Worm (Caenorhabditis elegans) whole organism, L4 larva: ENCODE measurements around the gene rps-21.

ENCODE experiments used
- D1046.2 ChIP-seq: fragments of 200-800 bp; sonication (Bioruptor generic); IDR thresholded peaks from 2 replicates; pipeline ENCODE4 v1.3.6; 2022; ENCODE audit warnings: missing genetic modification characterization, missing compliant biosample characterization
- F10B5.3 ChIP-seq: sonication (generic microtip); optimal IDR thresholded peaks from 2 replicates; lab custom pipeline; 2016; ENCODE audit warnings: mild to moderate bottlenecking, missing genetic modification characterization, missing compliant biosample characterization
- F37D6.2 ChIP-seq: sonication (generic microtip); optimal IDR thresholded peaks from 2 replicates; lab custom pipeline; 2016; ENCODE audit warnings: mild to moderate bottlenecking, missing genetic modification characterization, missing compliant biosample characterization
- F44E2.7 ChIP-seq: fragments of 200-800 bp; sonication (Bioruptor generic); IDR thresholded peaks from 2 replicates; pipeline ENCODE4 v2.1.2; 2022; ENCODE audit warnings: missing genetic modification characterization, missing compliant biosample characterization
- Y105C5A.15 ChIP-seq: fragments of 200-800 bp; sonication (Bioruptor generic); IDR thresholded peaks from 2 replicates; pipeline ENCODE4 v1.3.6; 2022; ENCODE audit warnings: missing genetic modification characterization, missing compliant biosample characterization
- Y5F2A.4 ChIP-seq: fragments of 200-800 bp; sonication (Bioruptor generic); optimal IDR thresholded peaks from 2 replicates; lab custom pipeline; 2018; ENCODE audit warnings: mild to moderate bottlenecking, missing genetic modification characterization, missing compliant biosample characterization
- Y75B8A.6 ChIP-seq: fragments of 200-800 bp; sonication (Bioruptor generic); IDR thresholded peaks from 2 replicates; pipeline ENCODE4 v1.3.6; 2022; ENCODE audit warnings: missing genetic modification reagents, missing genetic modification characterization, missing compliant biosample characterization
- ZK546.5 ChIP-seq, 2 experiments: sonication (generic microtip); optimal IDR thresholded peaks; 2 replicates each; lab custom pipeline; 2017; ENCODE audit warnings: missing biosample characterization in 2 of 2, missing genetic modification characterization in 2 of 2
- aha-1 ChIP-seq: fragments of 150-350 bp; peaks from one replicate; lab custom pipeline; 2014; ENCODE audit warnings: missing biosample characterization, missing genetic modification characterization
- ama-1 ChIP-seq: fragments of 150-350 bp; optimal IDR thresholded peaks from 2 replicates; lab custom pipeline; 2014; ENCODE audit warnings: inconsistent platforms, mixed read lengths
- ceh-20 ChIP-seq: fragments of 200-800 bp; sonication (Bioruptor generic); IDR thresholded peaks from 2 replicates; pipeline ENCODE4 v1.3.6; 2022; ENCODE audit warnings: missing genetic modification reagents, missing genetic modification characterization, missing compliant biosample characterization
- ceh-28 ChIP-seq: fragments of 150-350 bp; optimal IDR thresholded peaks from 2 replicates; lab custom pipeline; 2014; ENCODE audit warnings: missing biosample characterization, missing genetic modification reagents, missing genetic modification characterization
- ceh-44 ChIP-seq: fragments of 200-800 bp; sonication (Bioruptor generic); IDR thresholded peaks from 2 replicates; pipeline ENCODE4 v1.3.6; 2022; ENCODE audit warnings: missing genetic modification reagents, missing genetic modification characterization, missing compliant biosample characterization
- ceh-62 ChIP-seq: sonication (generic microtip); optimal IDR thresholded peaks from 2 replicates; lab custom pipeline; 2017; ENCODE audit warnings: missing biosample characterization, missing genetic modification characterization
- ces-1 ChIP-seq: fragments of 150-350 bp; sonication (generic microtip); optimal IDR thresholded peaks from 4 replicates; lab custom pipeline; 2014; ENCODE audit warnings: missing biosample characterization, missing genetic modification reagents, missing genetic modification characterization
- cey-2 ChIP-seq: sonication (generic microtip); optimal IDR thresholded peaks from 3 replicates; lab custom pipeline; 2017; ENCODE audit warnings: missing genetic modification characterization, mild to moderate bottlenecking, missing compliant biosample characterization, antibody characterized with exemption, borderline replicate concordance; ENCODE audit not compliant: insufficient read depth
- daf-12 ChIP-seq: fragments of 150-350 bp; optimal IDR thresholded peaks from 2 replicates; lab custom pipeline; 2014; ENCODE audit warnings: missing biosample characterization, missing genetic modification reagents, missing genetic modification characterization
- daf-16 ChIP-seq, 3 experiments: sonication (generic microtip); optimal IDR thresholded peaks; 2 replicates each; lab custom pipeline; 2016 to 2017; ENCODE audit warnings: missing genetic modification characterization in 3 of 3, missing genetic modification reagents in 3 of 3, mild to moderate bottlenecking in 2 of 3, missing compliant biosample characterization in 2 of 3, missing biosample characterization in 1 of 3, moderate library complexity in 1 of 3
- daf-19 ChIP-seq: fragments of 200-800 bp; sonication (Bioruptor generic); conservative IDR thresholded peaks from 2 replicates; pipeline ENCODE4 v1.3.6; 2022; ENCODE audit warnings: missing genetic modification characterization, missing compliant biosample characterization
- daf-8 ChIP-seq: fragments of 200-800 bp; sonication (Bioruptor generic); IDR thresholded peaks from 2 replicates; pipeline ENCODE4 v1.3.6; 2022; ENCODE audit warnings: missing genetic modification characterization, missing compliant biosample characterization
- dmd-6 ChIP-seq: fragments of 200-800 bp; sonication (Bioruptor generic); IDR thresholded peaks from 2 replicates; pipeline ENCODE4 v1.3.6; 2022; ENCODE audit warnings: missing genetic modification reagents, missing genetic modification characterization, missing compliant biosample characterization
- dmd-8 ChIP-seq: fragments of 200-800 bp; sonication (Bioruptor generic); IDR thresholded peaks from 2 replicates; pipeline ENCODE4 v1.3.6; 2022; ENCODE audit warnings: missing genetic modification characterization, missing compliant biosample characterization
- dmd-9 ChIP-seq: fragments of 200-800 bp; sonication (Bioruptor generic); IDR thresholded peaks from 2 replicates; pipeline ENCODE4 v1.3.6; 2022; ENCODE audit warnings: missing genetic modification reagents, missing genetic modification characterization, missing compliant biosample characterization
- fos-1 ChIP-seq: fragments of 150-350 bp; optimal IDR thresholded peaks from 2 replicates; lab custom pipeline; 2014; ENCODE audit warnings: missing biosample characterization, missing genetic modification characterization
- gei-8 ChIP-seq: fragments of 200-800 bp; sonication (Bioruptor generic); optimal IDR thresholded peaks from 2 replicates; lab custom pipeline; 2018; ENCODE audit warnings: mild to moderate bottlenecking, missing genetic modification characterization, missing compliant biosample characterization
- hmg-1.1 ChIP-seq: fragments of 200-800 bp; sonication (Bioruptor generic); IDR thresholded peaks from 2 replicates; pipeline ENCODE4 v1.3.6; 2022; ENCODE audit warnings: missing genetic modification reagents, missing genetic modification characterization, missing compliant biosample characterization
- lim-7 ChIP-seq: fragments of 200-800 bp; sonication (Bioruptor generic); IDR thresholded peaks from 2 replicates; pipeline ENCODE4 v1.3.6; 2022; ENCODE audit warnings: missing genetic modification characterization, missing compliant biosample characterization
- lin-13 ChIP-seq: fragments of 150-350 bp; optimal IDR thresholded peaks from 2 replicates; lab custom pipeline; 2014; ENCODE audit warnings: missing biosample characterization, missing genetic modification reagents, missing genetic modification characterization
- lin-15B ChIP-seq: fragments of 150-350 bp; sonication (generic microtip); optimal IDR thresholded peaks from 3 replicates; lab custom pipeline; 2014; ENCODE audit warnings: missing biosample characterization, missing genetic modification characterization
- lin-29 ChIP-seq: fragments of 200-800 bp; sonication (Bioruptor generic); IDR thresholded peaks from 2 replicates; pipeline ENCODE4 v1.3.6; 2022; ENCODE audit warnings: missing genetic modification reagents, missing genetic modification characterization, missing compliant biosample characterization
- madf-5 ChIP-seq, 2 experiments: fragments of 200-800 bp; sonication (Bioruptor generic); IDR thresholded peaks; 2 replicates each; pipeline ENCODE4 v1.3.6; 2022; ENCODE audit warnings: missing compliant biosample characterization in 2 of 2, missing genetic modification characterization in 2 of 2
- mdl-1 ChIP-seq, 2 experiments: fragments of 150-350 bp in 1 of 2; sonication (generic microtip) in 1 of 2; optimal IDR thresholded peaks; 2 replicates each; lab custom pipeline; 2014 to 2017; ENCODE audit warnings: missing biosample characterization in 2 of 2, missing genetic modification characterization in 2 of 2
- nhr-102 ChIP-seq: sonication (generic microtip); optimal IDR thresholded peaks from 2 replicates; lab custom pipeline; 2016; ENCODE audit warnings: mild to moderate bottlenecking, missing genetic modification characterization, moderate library complexity, missing compliant biosample characterization
- nhr-28 ChIP-seq: fragments of 150-350 bp; optimal IDR thresholded peaks from 2 replicates; lab custom pipeline; 2014; ENCODE audit warnings: missing biosample characterization, missing genetic modification characterization
- nhr-48 ChIP-seq: sonication (generic microtip); optimal IDR thresholded peaks from 2 replicates; lab custom pipeline; 2016; ENCODE audit warnings: mild to moderate bottlenecking, missing genetic modification characterization, missing compliant biosample characterization
- nhr-6 ChIP-seq: fragments of 150-350 bp; optimal IDR thresholded peaks from 2 replicates; lab custom pipeline; 2014; ENCODE audit warnings: missing biosample characterization, missing genetic modification characterization
- nhr-76 ChIP-seq: fragments of 150-350 bp; optimal IDR thresholded peaks from 2 replicates; lab custom pipeline; 2014; ENCODE audit warnings: missing biosample characterization, missing genetic modification characterization
- pha-4 ChIP-seq, 2 experiments: fragments of 150-350 bp in 1 of 2; fragments of 200-800 bp in 1 of 2; sonication (Bioruptor generic) in 1 of 2; IDR thresholded peaks in 1 of 2; optimal IDR thresholded peaks in 1 of 2; 2 replicates each; pipeline versions ENCODE4 v1.3.6 to Lab custom; 2014 to 2022; ENCODE audit warnings: missing genetic modification characterization in 2 of 2, missing genetic modification reagents in 2 of 2, missing biosample characterization in 1 of 2, missing compliant biosample characterization in 1 of 2
- pqm-1 ChIP-seq: sonication (generic microtip); optimal IDR thresholded peaks from 2 replicates; lab custom pipeline; 2017; ENCODE audit warnings: missing biosample characterization, missing genetic modification characterization
- saeg-2 ChIP-seq: fragments of 200-800 bp; sonication (Bioruptor generic); IDR thresholded peaks from 2 replicates; pipeline ENCODE4 v1.3.6; 2022; ENCODE audit warnings: missing genetic modification reagents, missing genetic modification characterization, missing compliant biosample characterization
- sdz-12 ChIP-seq: fragments of 200-800 bp; sonication (Bioruptor generic); optimal IDR thresholded peaks from 2 replicates; lab custom pipeline; 2018; ENCODE audit warnings: mild to moderate bottlenecking, missing genetic modification characterization, missing compliant biosample characterization
- snpc-1.2 ChIP-seq: fragments of 200-800 bp; sonication (Bioruptor generic); IDR thresholded peaks from 2 replicates; pipeline ENCODE4 v1.3.6; 2022; ENCODE audit warnings: missing genetic modification reagents, missing genetic modification characterization, missing compliant biosample characterization
- snpc-4 ChIP-seq: fragments of 150-350 bp; optimal IDR thresholded peaks from 2 replicates; lab custom pipeline; 2014; ENCODE audit warnings: missing biosample characterization, missing genetic modification characterization
- spr-1 ChIP-seq: sonication (generic microtip); optimal IDR thresholded peaks from 2 replicates; lab custom pipeline; 2016; ENCODE audit warnings: mild to moderate bottlenecking, missing genetic modification characterization, missing compliant biosample characterization
- tag-97 ChIP-seq: fragments of 200-800 bp; sonication (Bioruptor generic); IDR thresholded peaks from 2 replicates; pipeline ENCODE4 v1.3.6; 2022; ENCODE audit warnings: missing genetic modification characterization, missing compliant biosample characterization
- unc-39 ChIP-seq: sonication (generic microtip); optimal IDR thresholded peaks from 2 replicates; lab custom pipeline; 2017; ENCODE audit warnings: missing biosample characterization, missing genetic modification characterization
- unc-62 ChIP-seq, 3 experiments: fragments of 150-350 bp in 1 of 3; sonication (generic microtip); optimal IDR thresholded peaks in 2 of 3; peaks in 1 of 3; 1 replicate in 1 of 3; 2 replicates in 2 of 3; lab custom pipeline; 2014 to 2017; ENCODE audit warnings: missing biosample characterization in 3 of 3, missing genetic modification characterization in 3 of 3, missing genetic modification reagents in 3 of 3, missing genotype in 1 of 3
- zag-1 ChIP-seq: fragments of 150-350 bp; optimal IDR thresholded peaks from 2 replicates; lab custom pipeline; 2014; ENCODE audit warnings: missing biosample characterization, missing genetic modification characterization
- zfp-3 ChIP-seq: fragments of 200-800 bp; sonication (Bioruptor generic); conservative IDR thresholded peaks from 2 replicates; pipeline ENCODE4 v1.3.6; 2022; ENCODE audit warnings: missing genetic modification reagents, missing genetic modification characterization, missing compliant biosample characterization
- zip-2 ChIP-seq: fragments of 150-350 bp; optimal IDR thresholded peaks from 2 replicates; lab custom pipeline; 2014; ENCODE audit warnings: missing biosample characterization, missing genetic modification characterization

Gene rps-21

ce11 chrIII:7141285-7141715 is 48.1 kb downstream of the rps-21 start (continued):
- TF ChIP-seq daf-19 (GFP tag; lab: Robert Waterston, UW) = no peak; the same call in 1 of the 2 replicates
- no peak for TF ChIP-seq ceh-44 (GFP tag; lab: Robert Waterston, UW)
- no peak for TF ChIP-seq unc-39 (tag; lab: Kevin White, UChicago)
- peak; percentile 28 for TF ChIP-seq lin-15B
- peak; percentile 22 for TF ChIP-seq F10B5.3
- no peak for TF ChIP-seq F44E2.7 (GFP tag; lab: Robert Waterston, UW)
- peak in 1 of 2 experiments; percentile 59 for TF ChIP-seq unc-62 (GFP tag; optimal IDR thresholded peaks at IDR 0.05 in 1 of 2; lab: Kevin White, UChicago)
- no peak for TF ChIP-seq unc-62 (tag; optimal IDR thresholded peaks at IDR 0.05; lab: Kevin White, UChicago)
- TF ChIP-seq Y75B8A.6 = peak; percentile 69; the same call in 1 of the 2 replicates
- peak; percentile 54 for TF ChIP-seq lin-13
- TF ChIP-seq zip-2 (tag; lab: Kevin White, UChicago) = peak; percentile 42
- TF ChIP-seq mdl-1 (tag; optimal IDR thresholded peaks at IDR 0.05; lab: Kevin White, UChicago) = peak; percentile 74 to 78
- peak; percentile 69 for TF ChIP-seq snpc-1.2 (GFP tag; lab: Robert Waterston, UW)
- no peak for TF ChIP-seq ceh-20 (GFP tag; lab: Robert Waterston, UW)
- no peak for TF ChIP-seq daf-8 (GFP tag; lab: Robert Waterston, UW)
- no peak for TF ChIP-seq cey-2 (tag; lab: Kevin White, UChicago)
- TF ChIP-seq tag-97 = no peak
- TF ChIP-seq daf-12 (tag; lab: Kevin White, UChicago) = no peak
- peak; percentile 50 to 53 for TF ChIP-seq daf-16 (GFP tag; optimal IDR thresholded peaks at IDR 0.05; lab: Kevin White, UChicago)
- peak; percentile 78 for TF ChIP-seq daf-16 (tag; optimal IDR thresholded peaks at IDR 0.05; lab: Kevin White, UChicago)
- TF ChIP-seq nhr-76 (tag; lab: Kevin White, UChicago) = no peak
- TF ChIP-seq sdz-12 (GFP tag; lab: Kevin White, UChicago) = no peak
- TF ChIP-seq spr-1 = peak; percentile 67
- TF ChIP-seq dmd-6 (GFP tag; lab: Robert Waterston, UW) = peak; percentile 70
- TF ChIP-seq snpc-4 (tag; lab: Kevin White, UChicago) = peak; percentile 88
- TF ChIP-seq pha-4 (GFP tag; IDR thresholded peaks at IDR 0.05; lab: Robert Waterston, UW) = peak; percentile 63; the same call in 1 of the 2 replicates
- TF ChIP-seq pha-4 (tag; optimal IDR thresholded peaks at IDR 0.05; lab: Kevin White, UChicago) = no peak
- peak; percentile 59; the same call in 1 of the 2 replicates for TF ChIP-seq zfp-3
- no peak for TF ChIP-seq saeg-2 (GFP tag; lab: Robert Waterston, UW)
- TF ChIP-seq nhr-102 (tag; lab: Kevin White, UChicago) = peak; percentile 81
- 0 out of 2 replicates have a peak, but pooled peaks have one; percentile 58 for TF ChIP-seq D1046.2 (GFP tag; lab: Robert Waterston, UW)
- no peak for TF ChIP-seq zag-1 (tag; lab: Kevin White, UChicago)
- no peak for TF ChIP-seq madf-5 (GFP tag; IDR thresholded peaks at IDR 0.05; lab: Robert Waterston, UW)
- peak; percentile 61 for TF ChIP-seq Y5F2A.4
- TF ChIP-seq nhr-28 (tag; lab: Kevin White, UChicago) = peak; percentile 57
- TF ChIP-seq ZK546.5 (tag; optimal IDR thresholded peaks at IDR 0.05; lab: Kevin White, UChicago) = peak in 1 of 2 experiments; percentile 25
- no peak for TF ChIP-seq F37D6.2 (tag; lab: Kevin White, UChicago)
- TF ChIP-seq ama-1 (lab: Kevin White, UChicago) = peak; percentile 98
- TF ChIP-seq lin-29 (GFP tag; lab: Robert Waterston, UW) = no peak
- peak; percentile 50 for TF ChIP-seq nhr-48
- no peak for TF ChIP-seq ces-1 (GFP tag; lab: Kevin White, UChicago)
- TF ChIP-seq hmg-1.1 (GFP tag; lab: Robert Waterston, UW) = peak; percentile 27; the same call in 1 of the 2 replicates
- peak; percentile 65 for TF ChIP-seq aha-1 (tag; lab: Kevin White, UChicago)
- no peak for TF ChIP-seq dmd-8 (GFP tag; lab: Robert Waterston, UW)
- TF ChIP-seq dmd-9 (GFP tag; lab: Robert Waterston, UW) = no peak
- TF ChIP-seq ceh-62 (tag; lab: Kevin White, UChicago) = no peak
- TF ChIP-seq lim-7 (GFP tag; lab: Robert Waterston, UW) = no peak
- TF ChIP-seq fos-1 (tag; lab: Kevin White, UChicago) = no peak
- TF ChIP-seq gei-8 (GFP tag; lab: Kevin White, UChicago) = no peak
- TF ChIP-seq pqm-1 (tag; lab: Kevin White, UChicago) = peak; percentile 53
- no peak for TF ChIP-seq nhr-6 (tag; lab: Kevin White, UChicago)
- 0 out of 2 replicates have a peak, but pooled peaks have one; percentile 59 for TF ChIP-seq Y105C5A.15 (GFP tag; lab: Robert Waterston, UW)
- TF ChIP-seq ceh-28 (tag; lab: Kevin White, UChicago) = no peak
